Worm (Caenorhabditis elegans) whole organism, L3 larva: ENCODE results near the gene nhr-90.

Source experiments
- ama-1 ChIP-seq: fragments of 150-350 bp; optimal IDR thresholded peaks from 2 replicates; lab custom pipeline; 2018
- daf-12 ChIP-seq: fragments of 150-350 bp; optimal IDR thresholded peaks from 2 replicates; lab custom pipeline; 2014; ENCODE audit warnings: missing biosample characterization, missing genetic modification reagents, missing genetic modification characterization
- pqm-1 ChIP-seq: fragments of 150-350 bp; optimal IDR thresholded peaks from 2 replicates; lab custom pipeline; 2017; ENCODE audit warnings: missing biosample characterization, missing genetic modification characterization, inconsistent platforms

ce11 chrV:622902-623301 lies 12.6 kb downstream of the nhr-90 start, which contains the start of gene F48G7.5:
- TF ChIP-seq pqm-1: peak; percentile 64
- no peak for TF ChIP-seq ama-1 (lab: Kevin White, UChicago)
- no peak for TF ChIP-seq daf-12 (tag; lab: Kevin White, UChicago)
